Fruit fly (Drosophila melanogaster) whole organism, prepupa: ENCODE results near the gene drongo.

Experiments
- Blimp-1 ChIP-seq: fragments of 200-800 bp; sonication (Bioruptor generic); optimal IDR thresholded peaks from 3 replicates; lab custom pipeline; 2017; ENCODE audit warnings: missing biosample characterization, missing genetic modification characterization, mild to moderate bottlenecking, moderate library complexity, missing genetic modification reagents
- CG10631 ChIP-seq: fragments of 200-800 bp; sonication (Bioruptor generic); optimal IDR thresholded peaks from 2 replicates; lab custom pipeline; 2016; ENCODE audit warnings: missing biosample characterization, missing genetic modification characterization
- CG10669 ChIP-seq: fragments of 200-800 bp; sonication (Bioruptor generic); optimal IDR thresholded peaks from 3 replicates; lab custom pipeline; 2018; ENCODE audit warnings: missing biosample characterization, mild to moderate bottlenecking, missing genetic modification characterization, moderate library complexity
- CG11294 ChIP-seq: fragments of 200-800 bp; sonication (Bioruptor generic); IDR thresholded peaks from 2 replicates; pipeline ENCODE4 v1.3.6; 2022; ENCODE audit warnings: missing biosample characterization, missing genetic modification characterization
- CG11762 ChIP-seq: fragments of 200-800 bp; sonication (Bioruptor generic); optimal IDR thresholded peaks from 3 replicates; lab custom pipeline; 2016; ENCODE audit warnings: missing biosample characterization, missing genetic modification characterization; ENCODE audit not compliant: insufficient read depth
- CG11902 ChIP-seq: fragments of 200-800 bp; sonication (Bioruptor generic); optimal IDR thresholded peaks from 3 replicates; lab custom pipeline; 2016; ENCODE audit warnings: missing biosample characterization, missing genetic modification characterization
- CG15336 ChIP-seq: fragments of 200-800 bp; sonication (Bioruptor generic); IDR thresholded peaks from 2 replicates; pipeline ENCODE4 v1.3.6; 2022; ENCODE audit warnings: missing biosample characterization, missing genetic modification characterization
- CG1621 ChIP-seq: fragments of 200-800 bp; sonication (Bioruptor generic); optimal IDR thresholded peaks from 3 replicates; lab custom pipeline; 2018; ENCODE audit warnings: missing biosample characterization, mild to moderate bottlenecking, missing genetic modification characterization
- CG16779 ChIP-seq: fragments of 200-800 bp; sonication (Bioruptor generic); optimal IDR thresholded peaks from 3 replicates; lab custom pipeline; 2017; ENCODE audit warnings: missing biosample characterization, mild to moderate bottlenecking, missing genetic modification characterization
- CG3032 ChIP-seq: fragments of 200-800 bp; optimal IDR thresholded peaks from 2 replicates; lab custom pipeline; 2019; ENCODE audit warnings: missing biosample characterization, mild to moderate bottlenecking, missing genetic modification characterization, moderate library complexity
- CG32006 ChIP-seq: fragments of 200-800 bp; sonication (Bioruptor generic); optimal IDR thresholded peaks from 3 replicates; lab custom pipeline; 2017; ENCODE audit warnings: missing biosample characterization, mild to moderate bottlenecking, missing genetic modification characterization
- CG3919 ChIP-seq: fragments of 200-800 bp; sonication (Bioruptor generic); optimal IDR thresholded peaks from 3 replicates; lab custom pipeline; 2016; ENCODE audit warnings: missing biosample characterization, missing genetic modification characterization
- CG4318 ChIP-seq: fragments of 200-800 bp; sonication (Bioruptor generic); optimal IDR thresholded peaks from 3 replicates; lab custom pipeline; 2017; ENCODE audit warnings: missing biosample characterization, mild to moderate bottlenecking, missing genetic modification characterization
- CG6276 ChIP-seq: fragments of 200-800 bp; sonication (Bioruptor generic); optimal IDR thresholded peaks from 2 replicates; lab custom pipeline; 2017; ENCODE audit warnings: missing biosample characterization, mild to moderate bottlenecking, missing genetic modification characterization
- CG6792 ChIP-seq: fragments of 200-800 bp; sonication (Bioruptor generic); optimal IDR thresholded peaks from 3 replicates; lab custom pipeline; 2016; ENCODE audit warnings: missing biosample characterization, missing genetic modification characterization
- CG8319 ChIP-seq: fragments of 200-800 bp; sonication (Bioruptor generic); optimal IDR thresholded peaks from 3 replicates; lab custom pipeline; 2016; ENCODE audit warnings: missing biosample characterization, missing genetic modification characterization
- CG8632 ChIP-seq: fragments of 200-800 bp; sonication (Bioruptor generic); optimal IDR thresholded peaks from 3 replicates; lab custom pipeline; 2016; ENCODE audit warnings: missing biosample characterization, missing genetic modification characterization
- CG9139 ChIP-seq: fragments of 200-800 bp; sonication (Bioruptor generic); optimal IDR thresholded peaks from 3 replicates; lab custom pipeline; 2017; ENCODE audit warnings: missing biosample characterization, mild to moderate bottlenecking, missing genetic modification characterization
- Eip75B ChIP-seq: fragments of 200-800 bp; sonication (Bioruptor generic); optimal IDR thresholded peaks from 3 replicates; lab custom pipeline; 2016; ENCODE audit warnings: missing biosample characterization, missing genetic modification characterization
- Ets21C ChIP-seq: fragments of 200-800 bp; sonication (Bioruptor generic); optimal IDR thresholded peaks from 3 replicates; lab custom pipeline; 2016; ENCODE audit warnings: missing biosample characterization, missing genetic modification characterization
- Ets96B ChIP-seq: fragments of 200-800 bp; optimal IDR thresholded peaks from 2 replicates; lab custom pipeline; 2019; ENCODE audit warnings: missing biosample characterization, mild to moderate bottlenecking, missing genetic modification characterization, moderate library complexity
- Hr39 ChIP-seq: fragments of 200-800 bp; sonication (Bioruptor generic); optimal IDR thresholded peaks from 2 replicates; lab custom pipeline; 2016; ENCODE audit warnings: missing biosample characterization, missing genetic modification characterization
- Hr4 ChIP-seq: fragments of 200-800 bp; sonication (Bioruptor generic); optimal IDR thresholded peaks from 3 replicates; lab custom pipeline; 2016; ENCODE audit warnings: missing biosample characterization, missing genetic modification characterization
- OdsH ChIP-seq: fragments of 200-800 bp; sonication (Bioruptor generic); optimal IDR thresholded peaks from 3 replicates; lab custom pipeline; 2016; ENCODE audit warnings: missing biosample characterization, missing genetic modification characterization
- Smox ChIP-seq: fragments of 200-800 bp; sonication (Bioruptor generic); optimal IDR thresholded peaks from 3 replicates; lab custom pipeline; 2016; ENCODE audit warnings: missing biosample characterization, missing genetic modification characterization
- Sox102F ChIP-seq: fragments of 200-800 bp; sonication (Bioruptor generic); optimal IDR thresholded peaks from 2 replicates; lab custom pipeline; 2016; ENCODE audit warnings: missing biosample characterization, mild to moderate bottlenecking, missing genetic modification characterization
- Sox14 ChIP-seq: fragments of 200-800 bp; sonication (Bioruptor generic); optimal IDR thresholded peaks from 3 replicates; lab custom pipeline; 2016; ENCODE audit warnings: missing biosample characterization, missing genetic modification characterization
- Sox15 ChIP-seq: fragments of 200-800 bp; sonication (Bioruptor generic); optimal IDR thresholded peaks from 3 replicates; lab custom pipeline; 2016; ENCODE audit warnings: missing biosample characterization, missing genetic modification characterization
- achi ChIP-seq: fragments of 200-800 bp; sonication (Bioruptor generic); optimal IDR thresholded peaks from 3 replicates; lab custom pipeline; 2016; ENCODE audit warnings: missing biosample characterization, missing genetic modification characterization
- acj6 ChIP-seq: fragments of 200-800 bp; sonication (Bioruptor generic); optimal IDR thresholded peaks from 3 replicates; lab custom pipeline; 2016; ENCODE audit warnings: missing biosample characterization, missing genetic modification characterization
- cyc ChIP-seq: fragments of 200-800 bp; sonication (Bioruptor generic); optimal IDR thresholded peaks from 3 replicates; lab custom pipeline; 2016; ENCODE audit warnings: missing biosample characterization, missing genetic modification characterization
- dac ChIP-seq: fragments of 200-800 bp; sonication (Bioruptor generic); optimal IDR thresholded peaks from 2 replicates; lab custom pipeline; 2017; ENCODE audit warnings: missing biosample characterization, mild to moderate bottlenecking, missing genetic modification characterization
- dsx ChIP-seq: fragments of 200-800 bp; optimal IDR thresholded peaks from 3 replicates; lab custom pipeline; 2019; ENCODE audit warnings: missing biosample characterization, mild to moderate bottlenecking, missing genetic modification characterization, moderate library complexity; ENCODE audit not compliant: poor library complexity, severe bottlenecking
- eg ChIP-seq: fragments of 200-800 bp; sonication (Bioruptor generic); IDR thresholded peaks from 3 replicates; pipeline ENCODE4 v1.3.6; 2022; ENCODE audit warnings: missing biosample characterization, missing genetic modification characterization
- fd59A ChIP-seq: fragments of 200-800 bp; sonication (Bioruptor generic); optimal IDR thresholded peaks from 2 replicates; lab custom pipeline; 2017; ENCODE audit warnings: missing biosample characterization, mild to moderate bottlenecking, missing genetic modification characterization, missing genetic modification reagents
- fd85E ChIP-seq: fragments of 200-800 bp; sonication (Bioruptor generic); optimal IDR thresholded peaks from 3 replicates; lab custom pipeline; 2016; ENCODE audit warnings: missing biosample characterization, missing genetic modification characterization
- fkh ChIP-seq: fragments of 200-800 bp; sonication (Bioruptor generic); optimal IDR thresholded peaks from 3 replicates; lab custom pipeline; 2017; ENCODE audit warnings: missing biosample characterization, mild to moderate bottlenecking, missing genetic modification characterization, moderate library complexity
- lz ChIP-seq: fragments of 200-800 bp; sonication (Bioruptor generic); optimal IDR thresholded peaks from 3 replicates; lab custom pipeline; 2016; ENCODE audit warnings: missing biosample characterization, missing genetic modification characterization
- net ChIP-seq: fragments of 200-800 bp; sonication (Bioruptor generic); optimal IDR thresholded peaks from 3 replicates; lab custom pipeline; 2016; ENCODE audit warnings: missing biosample characterization, missing genetic modification characterization
- salr ChIP-seq, 2 experiments: fragments of 200-800 bp; sonication (Bioruptor generic); optimal IDR thresholded peaks; 3 replicates each; lab custom pipeline; 2016 to 2018; ENCODE audit warnings: missing biosample characterization in 2 of 2, missing genetic modification characterization in 2 of 2, mild to moderate bottlenecking in 1 of 2
- spab ChIP-seq: fragments of 200-800 bp; sonication (Bioruptor generic); optimal IDR thresholded peaks from 2 replicates; lab custom pipeline; 2017; ENCODE audit warnings: missing biosample characterization, mild to moderate bottlenecking, missing genetic modification characterization, missing genetic modification reagents
- ss ChIP-seq, 2 experiments: fragments of 200-800 bp; sonication (Bioruptor generic); optimal IDR thresholded peaks; 2 replicates in 1 of 2; 3 replicates in 1 of 2; lab custom pipeline; 2017 to 2018; ENCODE audit warnings: mild to moderate bottlenecking in 2 of 2, missing biosample characterization in 2 of 2, missing genetic modification characterization in 2 of 2, moderate library complexity in 1 of 2
- svp ChIP-seq: fragments of 200-800 bp; sonication (Bioruptor generic); peaks from one replicate; lab custom pipeline; 2016; ENCODE audit warnings: missing biosample characterization, missing genetic modification characterization
- topi ChIP-seq: fragments of 200-800 bp; sonication (Bioruptor generic); optimal IDR thresholded peaks from 3 replicates; lab custom pipeline; 2016; ENCODE audit warnings: missing biosample characterization, missing genetic modification characterization
- vri ChIP-seq: fragments of 200-800 bp; sonication (Bioruptor generic); optimal IDR thresholded peaks from 3 replicates; lab custom pipeline; 2016; ENCODE audit warnings: missing biosample characterization, mild to moderate bottlenecking, missing genetic modification characterization

The drongo gene

dm6 chr2L:845341-846004 lies 5.4 kb downstream of the drongo start (continued):
- TF ChIP-seq CG1621 (tag; lab: Kevin White, UChicago), result peak; percentile 27
- TF ChIP-seq achi, result peak; percentile 84
- TF ChIP-seq CG9139, result no peak
- peak; percentile 76 for TF ChIP-seq Sox102F (GFP tag; lab: Kevin White, UChicago)
- peak; percentile 50 for TF ChIP-seq CG3032 (tag; lab: Kevin White, UChicago)
- peak; percentile 40 for TF ChIP-seq CG8319 (GFP tag; lab: Kevin White, UChicago)
- TF ChIP-seq CG11762 (GFP tag; lab: Kevin White, UChicago), result no peak
- TF ChIP-seq Ets96B (tag; lab: Kevin White, UChicago), result peak; percentile 62
- peak; percentile 32 for TF ChIP-seq fd59A (GFP tag; lab: Kevin White, UChicago)
- peak; percentile 45 for TF ChIP-seq CG16779 (tag; lab: Kevin White, UChicago)
- TF ChIP-seq Hr39, result peak; percentile 86
- peak; percentile 74 for TF ChIP-seq CG10631 (GFP tag; lab: Kevin White, UChicago)
- peak; percentile 91 for TF ChIP-seq Hr4
- peak; percentile 44 to 67 for TF ChIP-seq salr (GFP tag; optimal IDR thresholded peaks at IDR 0.05; lab: Kevin White, UChicago)
- peak; percentile 80 for TF ChIP-seq CG4318 (GFP tag; lab: Kevin White, UChicago)
- peak; percentile 65 for TF ChIP-seq dac
- TF ChIP-seq OdsH, result peak; percentile 79
- peak in 1 of 2 experiments; percentile 8 for TF ChIP-seq ss (GFP tag; optimal IDR thresholded peaks at IDR 0.05; lab: Kevin White, UChicago)
- peak; percentile 90 for TF ChIP-seq CG15336 (GFP tag; lab: Robert Waterston, UW)
- no peak for TF ChIP-seq Blimp-1
- TF ChIP-seq CG11902 (GFP tag; lab: Kevin White, UChicago), result peak; percentile 46
- TF ChIP-seq CG8632 (GFP tag; lab: Kevin White, UChicago), result peak; percentile 52
- TF ChIP-seq Ets21C (GFP tag; lab: Kevin White, UChicago), result peak; percentile 55
- peak; percentile 91 for TF ChIP-seq eg
- peak; percentile 85 for TF ChIP-seq CG6276 (GFP tag; lab: Kevin White, UChicago)
- peak; percentile 63 for TF ChIP-seq CG10669
- peak; percentile 91 for TF ChIP-seq svp (GFP tag; lab: Kevin White, UChicago)

dm6 chr2L:843850-844791 lies 6.8 kb downstream of the drongo start:
- TF ChIP-seq CG8632 (GFP tag; lab: Kevin White, UChicago) (no peak), cyc (GFP tag; lab: Kevin White, UChicago) (no peak), vri (GFP tag; lab: Kevin White, UChicago) (no peak), Eip75B (peak; percentile 23), topi (peak; percentile 17), lz (GFP tag; lab: Kevin White, UChicago) (no peak), CG6792 (no peak), OdsH (no peak), CG3919 (GFP tag; lab: Kevin White, UChicago) (peak; percentile 28), CG15336 (GFP tag; lab: Robert Waterston, UW) (peak; percentile 49), net (GFP tag; lab: Kevin White, UChicago) (peak; percentile 36), salr (GFP tag; optimal IDR thresholded peaks at IDR 0.05; lab: Kevin White, UChicago) (peak in 1 of 2 experiments; percentile 19), acj6 (GFP tag; lab: Kevin White, UChicago) (peak; percentile 18), dsx (no peak), CG10669 (peak; percentile 53), Smox (GFP tag; lab: Kevin White, UChicago) (no peak), achi (peak; percentile 45), CG32006 (peak; percentile 62), CG11294 (GFP tag; lab: Robert Waterston, UW) (no peak; the same call in 1 of the 2 replicates), Sox15 (GFP tag; lab: Kevin White, UChicago) (no peak), fd85E (GFP tag; lab: Kevin White, UChicago) (no peak), CG3032 (tag; lab: Kevin White, UChicago) (peak; percentile 28), Sox14 (GFP tag; lab: Kevin White, UChicago) (peak; percentile 33), spab (GFP tag; lab: Kevin White, UChicago) (peak; percentile 34), fkh (GFP tag; lab: Kevin White, UChicago) (no peak), Ets21C (GFP tag; lab: Kevin White, UChicago) (no peak), CG10631 (GFP tag; lab: Kevin White, UChicago) (peak; percentile 41), Hr39 (no peak), CG1621 (tag; lab: Kevin White, UChicago) (peak; percentile 45), CG8319 (GFP tag; lab: Kevin White, UChicago) (no peak)
